Worm (Caenorhabditis elegans) whole organism, L4 larva: ENCODE measurements around the gene ril-1.

Source experiments
- Y105C5A.15 ChIP-seq: fragments of 200-800 bp; sonication (Bioruptor generic); IDR thresholded peaks from 2 replicates; pipeline ENCODE4 v1.3.6; 2022; ENCODE audit warnings: missing genetic modification characterization, missing compliant biosample characterization
- aly-2 ChIP-seq: sonication (generic microtip); optimal IDR thresholded peaks from 2 replicates; lab custom pipeline; 2018; ENCODE audit warnings: missing biosample characterization, missing genetic modification characterization
- arid-1 ChIP-seq: fragments of 200-800 bp; sonication (Bioruptor generic); conservative IDR thresholded peaks from 2 replicates; pipeline ENCODE4 v1.3.6; 2022; ENCODE audit warnings: missing genetic modification reagents, missing genetic modification characterization, missing compliant biosample characterization
- ceh-82 ChIP-seq: sonication (generic microtip); optimal IDR thresholded peaks from 2 replicates; lab custom pipeline; 2017; ENCODE audit warnings: missing biosample characterization, missing genetic modification characterization
- lsy-2 ChIP-seq, 2 experiments: fragments of 150-350 bp in 1 of 2; sonication (generic microtip) in 1 of 2; optimal IDR thresholded peaks; 2 replicates each; lab custom pipeline; 2014 to 2017; ENCODE audit warnings: missing biosample characterization in 2 of 2, missing genetic modification characterization in 2 of 2
- nhr-111 ChIP-seq: fragments of 200-800 bp; sonication (Bioruptor generic); optimal IDR thresholded peaks from 2 replicates; lab custom pipeline; 2018; ENCODE audit warnings: mild to moderate bottlenecking, missing genetic modification characterization, missing compliant biosample characterization
- pha-4 ChIP-seq, 2 experiments: fragments of 150-350 bp in 1 of 2; fragments of 200-800 bp in 1 of 2; sonication (Bioruptor generic) in 1 of 2; IDR thresholded peaks in 1 of 2; optimal IDR thresholded peaks in 1 of 2; 2 replicates each; pipeline versions ENCODE4 v1.3.6 to Lab custom; 2014 to 2022; ENCODE audit warnings: missing genetic modification characterization in 2 of 2, missing genetic modification reagents in 2 of 2, missing biosample characterization in 1 of 2, missing compliant biosample characterization in 1 of 2
- zfp-3 ChIP-seq: fragments of 200-800 bp; sonication (Bioruptor generic); conservative IDR thresholded peaks from 2 replicates; pipeline ENCODE4 v1.3.6; 2022; ENCODE audit warnings: missing genetic modification reagents, missing genetic modification characterization, missing compliant biosample characterization

DNA sequence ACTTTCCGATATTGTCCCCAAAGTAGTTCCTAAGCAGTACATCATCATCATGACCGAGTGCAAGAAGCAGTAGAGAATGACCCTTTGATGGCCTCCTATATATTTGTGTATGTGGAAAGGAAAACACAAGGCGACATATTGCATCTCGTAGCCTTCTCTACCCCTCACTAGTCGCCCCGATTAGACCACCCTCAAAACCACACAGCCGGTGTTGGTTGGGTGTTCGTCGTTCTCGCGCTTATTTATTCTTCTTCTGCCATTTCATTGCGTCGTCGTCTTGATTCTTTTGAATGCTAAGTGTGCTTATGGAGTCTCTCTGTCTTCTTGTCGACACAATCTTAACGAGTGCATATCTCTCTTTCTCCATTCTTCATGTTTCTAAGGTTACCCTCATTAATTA is 25.7 kb downstream of the ril-1 start:
- TF ChIP-seq Y105C5A.15 (GFP tag; lab: Robert Waterston, UW) (no peak), nhr-111 (GFP tag; lab: Kevin White, UChicago) (no peak), lsy-2 (tag; optimal IDR thresholded peaks at IDR 0.05; lab: Kevin White, UChicago) (no peak), ceh-82 (tag; lab: Kevin White, UChicago) (no peak), zfp-3 (GFP tag; lab: Robert Waterston, UW) (no peak), pha-4 (GFP tag; IDR thresholded peaks at IDR 0.05; lab: Robert Waterston, UW) (no peak), pha-4 (tag; optimal IDR thresholded peaks at IDR 0.05; lab: Kevin White, UChicago) (no peak), aly-2 (no peak), arid-1 (no peak)
